Worm (Caenorhabditis elegans) whole organism, early embryonic: Measurements from ENCODE around the gene fbxa-144.

Source experiments
- ama-1 ChIP-seq: fragments of 150-350 bp; optimal IDR thresholded peaks from 2 replicates; lab custom pipeline; 2014
- ceh-13 ChIP-seq: fragments of 200-800 bp; sonication (Bioruptor generic); optimal IDR thresholded peaks from 2 replicates; lab custom pipeline; 2018; ENCODE audit warnings: mild to moderate bottlenecking, missing genetic modification characterization, missing compliant biosample characterization
- ets-7 ChIP-seq: sonication (generic microtip); optimal IDR thresholded peaks from 2 replicates; lab custom pipeline; 2016; ENCODE audit warnings: missing genotype, missing genetic modification characterization, missing compliant biosample characterization
- hmg-4 ChIP-seq: fragments of 200-800 bp; sonication (Bioruptor generic); optimal IDR thresholded peaks from 2 replicates; lab custom pipeline; 2018; ENCODE audit warnings: mild to moderate bottlenecking, missing genetic modification characterization, missing compliant biosample characterization
- scrt-1 ChIP-seq: fragments of 200-800 bp; sonication (Bioruptor generic); IDR thresholded peaks from 2 replicates; pipeline ENCODE4 v1.3.6; 2022; ENCODE audit warnings: missing genetic modification characterization, missing compliant biosample characterization
- sea-1 ChIP-seq: fragments of 200-800 bp; sonication (Bioruptor generic); conservative IDR thresholded peaks from 2 replicates; pipeline ENCODE4 v1.3.6; 2022; ENCODE audit warnings: missing genetic modification characterization, missing compliant biosample characterization
- tbx-11 ChIP-seq: fragments of 200-800 bp; sonication (Bioruptor generic); IDR thresholded peaks from 2 replicates; pipeline ENCODE4 v1.3.6; 2022; ENCODE audit warnings: missing genetic modification characterization, missing compliant biosample characterization

DNA sequence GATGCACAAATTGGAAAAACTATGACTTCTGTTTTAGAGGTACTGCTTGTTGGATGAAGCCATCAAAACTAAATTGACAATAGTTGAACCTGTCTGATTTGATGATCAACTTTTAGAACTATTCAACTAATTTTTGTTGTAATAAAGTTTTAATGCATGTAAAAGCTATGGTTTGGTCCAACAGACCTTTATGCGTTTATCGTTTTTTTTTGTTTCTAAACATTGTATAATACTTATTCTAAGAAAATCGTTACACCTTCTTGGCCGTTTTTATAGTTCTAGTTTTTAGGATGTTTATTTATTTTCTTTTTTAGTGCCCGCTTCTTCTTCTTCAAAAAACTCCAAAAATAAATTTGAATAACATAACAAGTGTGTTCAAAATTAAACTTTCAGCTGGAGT lies 31.1 kb upstream of the fbxa-144 start, which contains the start of gene F10A3.12:
- no peak for TF ChIP-seq scrt-1 (GFP tag; lab: Robert Waterston, UW)
- TF ChIP-seq tbx-11 (GFP tag; lab: Robert Waterston, UW) = no peak
- no peak for TF ChIP-seq hmg-4 (GFP tag; lab: Kevin White, UChicago)
- no peak for TF ChIP-seq ceh-13 (GFP tag; lab: Kevin White, UChicago)
- no peak for TF ChIP-seq ama-1 (lab: Kevin White, UChicago)
- TF ChIP-seq sea-1 (GFP tag; lab: Robert Waterston, UW) = no peak
- no peak for TF ChIP-seq ets-7
